Worm (Caenorhabditis elegans): Measurements from ENCODE around the gene frl-1.

DNA sequence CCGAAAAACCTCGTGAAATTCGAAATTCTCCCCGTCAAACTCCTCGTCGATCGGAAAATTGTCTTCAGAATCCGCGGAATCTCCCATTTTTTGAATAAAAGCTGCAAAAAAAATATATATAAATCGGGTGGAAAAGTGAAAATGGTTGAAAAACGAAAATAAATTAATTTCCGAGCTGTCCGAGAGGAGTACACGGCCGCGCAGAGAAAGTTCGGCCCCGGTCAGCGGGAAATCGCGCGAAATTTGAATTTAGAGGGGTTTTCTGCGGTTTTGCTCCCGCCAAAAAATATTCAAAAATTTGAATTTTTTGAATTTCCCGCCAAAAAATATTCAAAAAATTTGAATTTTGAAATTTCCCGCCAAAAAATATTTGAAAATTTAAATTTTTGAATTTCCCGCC lies 7.1 kb upstream of the frl-1 start, which contains the start of gene Y48G9A.11:
- TF ChIP-seq ham-2 (GFP tag; optimal IDR thresholded peaks at IDR 0.05) (no peak), nhr-2 (tag; optimal IDR thresholded peaks at IDR 0.05) (no peak), unc-62 (GFP tag; optimal IDR thresholded peaks at IDR 0.05) (no peak), unc-39 (tag; optimal IDR thresholded peaks at IDR 0.05) (no peak), ces-1 (GFP tag; optimal IDR thresholded peaks at IDR 0.05) (no peak), lin-13 (tag; optimal IDR thresholded peaks at IDR 0.05) (no peak), drap-1 (GFP tag; optimal IDR thresholded peaks at IDR 0.05) (no peak), elt-3 (tag; optimal IDR thresholded peaks at IDR 0.05) (no peak)

Measured in whole organism, mixed stage, embryonic.